Fruit fly (Drosophila melanogaster): ENCODE results near the gene SerRS-m.

dm6 chr3R:15356645-15357431, 16.4 kb downstream of the SerRS-m start, which contains the start of the genes Atg4b and Hibch:
- TF ChIP-seq CG11294 (GFP tag; IDR thresholded peaks at IDR 0.05) (peak; percentile 67; the same call in 1 of the 2 replicates), eg (GFP tag; IDR thresholded peaks at IDR 0.05) (peak; percentile 79), Lpt (GFP tag; optimal IDR thresholded peaks at IDR 0.05) (no peak), CG6808 (GFP tag; optimal IDR thresholded peaks at IDR 0.05) (no peak), CG3032 (tag; optimal IDR thresholded peaks at IDR 0.05) (peak; percentile 91), salr (GFP tag; optimal IDR thresholded peaks at IDR 0.05) (peak in 1 of 2 experiments; percentile 62), CG6792 (GFP tag; optimal IDR thresholded peaks at IDR 0.05) (peak; percentile 77), CG6163 (GFP tag; IDR thresholded peaks at IDR 0.05) (peak; percentile 68; the same call in 2 of the 3 replicates), Gug (GFP tag; IDR thresholded peaks at IDR 0.05) (peak; percentile 83), CG32006 (GFP tag; optimal IDR thresholded peaks at IDR 0.05) (peak; percentile 84), CG11762 (GFP tag; optimal IDR thresholded peaks at IDR 0.05; ENCODE audit: insufficient read depth) (peak; percentile 75), Sox102F (GFP tag; optimal IDR thresholded peaks at IDR 0.05) (no peak)

Data from whole organism, prepupa.